Fruit fly (Drosophila melanogaster) whole organism, embryonic: Measurements from ENCODE around the gene Irbp18.

Experiments used
- Bgb ChIP-seq: fragments of 200-800 bp; sonication (Bioruptor generic); IDR thresholded peaks from 2 replicates; pipeline ENCODE4 v1.3.6; 2022; ENCODE audit warnings: missing biosample characterization, missing genetic modification characterization; ENCODE audit not compliant: partially characterized antibody
- C15 ChIP-seq: fragments of 200-800 bp; sonication (Bioruptor generic); IDR thresholded peaks from 3 replicates; pipeline ENCODE4 v1.3.6; 2022; ENCODE audit warnings: missing biosample characterization, missing genetic modification characterization
- CG10267 ChIP-seq: fragments of 200-800 bp; sonication (Bioruptor generic); optimal IDR thresholded peaks from 2 replicates; lab custom pipeline; 2018; ENCODE audit warnings: missing biosample characterization, mild to moderate bottlenecking, missing genetic modification characterization, moderate library complexity
- CG10321 ChIP-seq: fragments of 200-800 bp; sonication (Bioruptor generic); IDR thresholded peaks from 2 replicates; pipeline ENCODE4 v1.3.6; 2022; ENCODE audit warnings: missing biosample characterization, missing genetic modification characterization
- CG10543 ChIP-seq: fragments of 200-800 bp; sonication (Bioruptor generic); optimal IDR thresholded peaks from 3 replicates; lab custom pipeline; 2017; ENCODE audit warnings: missing biosample characterization, mild to moderate bottlenecking, missing genetic modification characterization, moderate library complexity
- CG11696 ChIP-seq: fragments of 200-800 bp; sonication (Bioruptor generic); IDR thresholded peaks from 2 replicates; pipeline ENCODE4 v1.3.6; 2022; ENCODE audit warnings: missing biosample characterization, missing genetic modification characterization
- CG12659 ChIP-seq: fragments of 200-800 bp; sonication (Bioruptor generic); optimal IDR thresholded peaks from 3 replicates; lab custom pipeline; 2017; ENCODE audit warnings: mild to moderate bottlenecking, missing biosample characterization, missing genetic modification reagents, missing genetic modification characterization
- CG13894 ChIP-seq: fragments of 200-800 bp; sonication (Bioruptor generic); optimal IDR thresholded peaks from 3 replicates; lab custom pipeline; 2018; ENCODE audit warnings: missing biosample characterization, mild to moderate bottlenecking, missing genetic modification characterization, moderate library complexity
- CG16779 ChIP-seq: fragments of 200-800 bp; sonication (Bioruptor generic); IDR thresholded peaks from 2 replicates; pipeline ENCODE4 v1.3.6; 2022; ENCODE audit warnings: missing biosample characterization, missing genetic modification characterization
- CG17186 ChIP-seq: fragments of 200-800 bp; sonication (Bioruptor generic); optimal IDR thresholded peaks from 3 replicates; lab custom pipeline; 2017; ENCODE audit warnings: missing biosample characterization, missing genetic modification reagents, missing genetic modification characterization
- CG2199 ChIP-seq: fragments of 200-800 bp; sonication (Bioruptor generic); IDR thresholded peaks from 3 replicates; pipeline ENCODE4 v1.3.6; 2022; ENCODE audit warnings: missing biosample characterization, missing genetic modification characterization
- CG31224 ChIP-seq: fragments of 200-800 bp; sonication (Bioruptor generic); IDR thresholded peaks from 2 replicates; pipeline ENCODE4 v1.3.6; 2022; ENCODE audit warnings: missing biosample characterization, missing genetic modification characterization
- CG42726 ChIP-seq: fragments of 200-800 bp; sonication (Bioruptor generic); IDR thresholded peaks from 2 replicates; pipeline ENCODE4 v1.3.6; 2022; ENCODE audit warnings: missing biosample characterization, missing genetic modification characterization; ENCODE audit not compliant: partially characterized antibody
- CG4282 ChIP-seq: fragments of 200-800 bp; sonication (Bioruptor generic); optimal IDR thresholded peaks from 2 replicates; lab custom pipeline; 2016; ENCODE audit warnings: missing biosample characterization, missing genetic modification characterization
- CG43689 ChIP-seq: fragments of 200-800 bp; sonication (Bioruptor generic); IDR thresholded peaks from 2 replicates; pipeline ENCODE4 v1.3.6; 2022; ENCODE audit warnings: missing biosample characterization, missing genetic modification characterization
- CG4617 ChIP-seq: fragments of 200-800 bp; sonication (Bioruptor generic); optimal IDR thresholded peaks from 3 replicates; lab custom pipeline; 2016; ENCODE audit warnings: missing biosample characterization, missing genetic modification characterization, borderline replicate concordance
- CG6175 ChIP-seq: fragments of 200-800 bp; sonication (Bioruptor generic); IDR thresholded peaks from 3 replicates; pipeline ENCODE4 v1.3.6; 2022; ENCODE audit warnings: missing biosample characterization, missing genetic modification characterization
- CG7839 ChIP-seq: fragments of 200-800 bp; sonication (Bioruptor generic); optimal IDR thresholded peaks from 3 replicates; lab custom pipeline; 2018; ENCODE audit warnings: missing biosample characterization, mild to moderate bottlenecking, missing genetic modification characterization, moderate library complexity
- CG8478 ChIP-seq: fragments of >200 bp; optimal IDR thresholded peaks from 2 replicates; lab custom pipeline; 2018
- CG9797 ChIP-seq: fragments of 200-800 bp; sonication (Bioruptor generic); optimal IDR thresholded peaks from 3 replicates; lab custom pipeline; 2018; ENCODE audit warnings: missing biosample characterization, mild to moderate bottlenecking, missing genetic modification characterization
- Deaf1 ChIP-seq: fragments of 200-800 bp; optimal IDR thresholded peaks from 3 replicates; lab custom pipeline; 2019; ENCODE audit warnings: missing biosample characterization, mild to moderate bottlenecking, missing genetic modification characterization, moderate library complexity
- Dek ChIP-seq: fragments of 200-800 bp; sonication (Bioruptor generic); optimal IDR thresholded peaks from 3 replicates; lab custom pipeline; 2019; ENCODE audit warnings: missing biosample characterization, mild to moderate bottlenecking, missing genetic modification characterization, moderate library complexity
- E2f2 ChIP-seq: fragments of 200-800 bp; sonication (Bioruptor generic); IDR thresholded peaks from 2 replicates; pipeline ENCODE4 v1.3.6; 2022; ENCODE audit warnings: missing biosample characterization, missing genetic modification characterization
- MESR4 ChIP-seq: fragments of 200-800 bp; sonication (Bioruptor generic); optimal IDR thresholded peaks from 2 replicates; lab custom pipeline; 2018; ENCODE audit warnings: missing biosample characterization, mild to moderate bottlenecking, missing genetic modification characterization, moderate library complexity
- Med ChIP-seq: fragments of 200-800 bp; sonication (Bioruptor generic); peaks from one replicate; lab custom pipeline; 2016; ENCODE audit warnings: missing biosample characterization, missing genetic modification characterization, mild to moderate bottlenecking, inconsistent platforms, moderate library complexity
- Meics ChIP-seq: fragments of 200-800 bp; sonication (Bioruptor generic); optimal IDR thresholded peaks from 2 replicates; lab custom pipeline; 2017; ENCODE audit warnings: missing biosample characterization, mild to moderate bottlenecking, missing genetic modification characterization
- Myb ChIP-seq: fragments of 200-800 bp; sonication (Bioruptor generic); optimal IDR thresholded peaks from 2 replicates; lab custom pipeline; 2016; ENCODE audit warnings: missing biosample characterization, missing genetic modification characterization
- NFAT ChIP-seq: fragments of 200-800 bp; sonication (Bioruptor generic); IDR thresholded peaks from 2 replicates; pipeline ENCODE4 v1.3.6; 2022; ENCODE audit warnings: missing biosample characterization, missing genetic modification characterization
- Oli ChIP-seq: fragments of 200-800 bp; sonication (Bioruptor generic); optimal IDR thresholded peaks from 2 replicates; lab custom pipeline; 2018; ENCODE audit warnings: missing biosample characterization, mild to moderate bottlenecking, missing genetic modification characterization, moderate library complexity
- Opbp ChIP-seq: fragments of 200-800 bp; sonication (Bioruptor generic); IDR thresholded peaks from 3 replicates; pipeline ENCODE4 v1.3.6; 2022; ENCODE audit warnings: missing biosample characterization, missing genetic modification characterization; ENCODE audit not compliant: partially characterized antibody
- Pdp1 ChIP-seq, 2 experiments: fragments of 200-800 bp; sonication (Bioruptor generic); optimal IDR thresholded peaks; 3 replicates each; lab custom pipeline; 2016; ENCODE audit warnings: missing biosample characterization in 2 of 2, missing genetic modification characterization in 2 of 2, mild to moderate bottlenecking in 1 of 2, moderate library complexity in 1 of 2
- Sin3A ChIP-seq: fragments of >200 bp; optimal IDR thresholded peaks from 2 replicates; lab custom pipeline; 2018
- aop ChIP-seq: fragments of 200-800 bp; sonication (Bioruptor generic); IDR thresholded peaks from 2 replicates; pipeline ENCODE4 v1.3.6; 2022; ENCODE audit warnings: missing biosample characterization, missing genetic modification characterization
- bigmax ChIP-seq: fragments of 200-800 bp; sonication (Bioruptor generic); optimal IDR thresholded peaks from 2 replicates; lab custom pipeline; 2018; ENCODE audit warnings: missing biosample characterization, mild to moderate bottlenecking, missing genetic modification characterization
- crol ChIP-seq: fragments of 200-800 bp; sonication (Bioruptor generic); IDR thresholded peaks from 2 replicates; pipeline ENCODE4 v1.3.6; 2022; ENCODE audit warnings: missing biosample characterization, missing genetic modification characterization
- dmrt11E ChIP-seq: fragments of 200-800 bp; sonication (Bioruptor generic); optimal IDR thresholded peaks from 3 replicates; lab custom pipeline; 2018; ENCODE audit warnings: missing biosample characterization, mild to moderate bottlenecking, missing genetic modification characterization, moderate library complexity
- dysf ChIP-seq: fragments of 200-800 bp; sonication (Bioruptor generic); IDR thresholded peaks from 3 replicates; pipeline ENCODE4 v1.3.6; 2022; ENCODE audit warnings: missing biosample characterization, missing genetic modification characterization
- ftz-f1 ChIP-seq: fragments of 200-800 bp; sonication (Bioruptor generic); optimal IDR thresholded peaks from 2 replicates; lab custom pipeline; 2016; ENCODE audit warnings: missing biosample characterization, missing genetic modification characterization
- gfzf ChIP-seq: fragments of 200-800 bp; sonication (Bioruptor generic); optimal IDR thresholded peaks from 2 replicates; lab custom pipeline; 2016; ENCODE audit warnings: missing biosample characterization, mild to moderate bottlenecking, missing genetic modification characterization, moderate library complexity
- lov ChIP-seq, 2 experiments: fragments of 200-800 bp in 1 of 2; fragments of >200 bp in 1 of 2; sonication (Bioruptor generic) in 1 of 2; IDR thresholded peaks in 1 of 2; optimal IDR thresholded peaks in 1 of 2; 2 replicates in 1 of 2; 3 replicates in 1 of 2; pipeline versions ENCODE4 v1.3.6 to Lab custom; 2017 to 2022; ENCODE audit warnings: missing biosample characterization in 1 of 2, missing genetic modification characterization in 1 of 2
- luna ChIP-seq: fragments of 200-800 bp; sonication (Bioruptor generic); optimal IDR thresholded peaks from 2 replicates; lab custom pipeline; 2016; ENCODE audit warnings: missing biosample characterization, missing genetic modification characterization
- nmo ChIP-seq: fragments of 200-800 bp; sonication (Bioruptor generic); optimal IDR thresholded peaks from 2 replicates; lab custom pipeline; 2018; ENCODE audit warnings: missing biosample characterization, mild to moderate bottlenecking, missing genetic modification characterization, moderate library complexity
- pb ChIP-seq: fragments of 200-800 bp; sonication (Bioruptor generic); optimal IDR thresholded peaks from 3 replicates; lab custom pipeline; 2016; ENCODE audit warnings: missing biosample characterization, missing genetic modification characterization
- phol ChIP-seq: fragments of 200-800 bp; sonication (Bioruptor generic); optimal IDR thresholded peaks from 3 replicates; lab custom pipeline; 2018; ENCODE audit warnings: missing biosample characterization, mild to moderate bottlenecking, missing genetic modification characterization, moderate library complexity
- pzg ChIP-seq: fragments of 200-800 bp; sonication (Bioruptor generic); optimal IDR thresholded peaks from 3 replicates; lab custom pipeline; 2018; ENCODE audit warnings: missing biosample characterization, mild to moderate bottlenecking, missing genetic modification characterization, moderate library complexity
- row ChIP-seq: fragments of 200-800 bp; sonication (Bioruptor generic); IDR thresholded peaks from 3 replicates; pipeline ENCODE4 v1.3.6; 2022; ENCODE audit warnings: missing biosample characterization, missing genetic modification characterization
- salm ChIP-seq: fragments of 200-800 bp; sonication (Bioruptor generic); optimal IDR thresholded peaks from 2 replicates; lab custom pipeline; 2018; ENCODE audit warnings: missing biosample characterization, mild to moderate bottlenecking, missing genetic modification characterization
- sna ChIP-seq: fragments of 200-800 bp; sonication (Bioruptor generic); IDR thresholded peaks from 2 replicates; pipeline ENCODE4 v1.3.6; 2022; ENCODE audit warnings: missing biosample characterization, missing genetic modification characterization; ENCODE audit not compliant: partially characterized antibody
- stwl ChIP-seq: fragments of 200-800 bp; sonication (Bioruptor generic); optimal IDR thresholded peaks from 3 replicates; lab custom pipeline; 2018; ENCODE audit warnings: missing biosample characterization, mild to moderate bottlenecking, missing genetic modification characterization, moderate library complexity

Irbp18 gene

DNA sequence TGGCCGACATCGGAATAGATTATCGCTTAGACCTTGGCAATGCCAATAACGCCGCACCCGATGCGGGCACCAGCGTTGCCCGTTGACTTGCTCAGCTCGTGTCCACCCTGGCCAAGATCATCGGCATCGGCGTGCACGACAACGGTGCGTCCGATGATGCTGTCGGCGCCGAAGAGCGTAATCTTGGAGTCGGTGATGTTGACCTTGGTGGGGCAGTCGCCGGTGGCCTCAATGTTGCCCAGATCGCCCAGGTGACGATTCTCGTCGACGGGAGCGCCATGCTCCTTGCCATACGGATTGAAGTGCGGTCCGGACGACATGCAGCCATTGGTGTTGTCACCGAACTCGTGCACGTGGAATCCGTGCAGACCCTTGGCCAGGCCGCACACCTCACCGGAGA is 14.4 kb upstream of the Irbp18 start:
- TF ChIP-seq Bgb (GFP tag; lab: Robert Waterston, UW) (0 out of 2 replicates have a peak, but pooled peaks have one; percentile 18), aop (GFP tag; lab: Robert Waterston, UW) (0 out of 2 replicates have a peak, but pooled peaks have one; percentile 25), CG6175 (GFP tag; lab: Robert Waterston, UW) (0 out of 3 replicates have a peak, but pooled peaks have one; percentile 28), Deaf1 (tag; lab: Kevin White, UChicago) (peak; percentile 8), lov (optimal IDR thresholded peaks at IDR 0.05; lab: Kevin White, UChicago) (no peak), lov (GFP tag; IDR thresholded peaks at IDR 0.05; lab: Robert Waterston, UW) (0 out of 3 replicates have a peak, but pooled peaks have one; percentile 27), salm (tag; lab: Kevin White, UChicago) (no peak), CG31224 (no peak), CG42726 (0 out of 2 replicates have a peak, but pooled peaks have one; percentile 10), CG4282 (GFP tag; lab: Kevin White, UChicago) (no peak), ftz-f1 (GFP tag; lab: Kevin White, UChicago) (peak; percentile 57), CG11696 (0 out of 2 replicates have a peak, but pooled peaks have one; percentile 16), Med (GFP tag; lab: Kevin White, UChicago) (peak; percentile 59), row (GFP tag; lab: Robert Waterston, UW) (no peak), CG17186 (no peak), crol (GFP tag; lab: Robert Waterston, UW) (peak; percentile 38; the same call in 1 of the 2 replicates), CG8478 (lab: Kevin White, UChicago) (peak; percentile 55), Opbp (GFP tag; lab: Robert Waterston, UW) (0 out of 3 replicates have a peak, but pooled peaks have one; percentile 15), Meics (GFP tag; lab: Kevin White, UChicago) (no peak), CG10321 (GFP tag; lab: Robert Waterston, UW) (0 out of 2 replicates have a peak, but pooled peaks have one; percentile 43), dysf (GFP tag; lab: Robert Waterston, UW) (0 out of 3 replicates have a peak, but pooled peaks have one; percentile 28), CG2199 (GFP tag; lab: Robert Waterston, UW) (0 out of 3 replicates have a peak, but pooled peaks have one; percentile 24), CG16779 (GFP tag; lab: Robert Waterston, UW) (0 out of 2 replicates have a peak, but pooled peaks have one; percentile 52), C15 (GFP tag; lab: Robert Waterston, UW) (no peak)

DNA sequence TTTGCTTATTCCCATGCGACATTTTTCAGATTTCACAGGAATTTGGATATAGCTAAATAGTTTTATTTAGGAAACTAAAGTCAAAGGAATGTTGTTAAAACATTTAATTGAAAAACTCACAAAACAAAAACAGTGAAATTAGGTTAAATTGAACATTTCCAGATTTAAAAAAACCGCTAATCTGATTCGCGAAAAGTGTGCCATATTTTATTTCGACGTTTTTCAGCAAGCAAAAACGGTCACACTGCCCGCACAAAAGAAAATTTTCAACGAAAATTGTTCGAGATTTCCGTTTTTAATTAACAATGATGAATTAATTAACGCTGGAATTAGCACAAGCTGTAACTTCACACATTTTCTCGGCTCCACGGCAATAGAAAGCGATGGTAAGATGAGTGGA is 11.5 kb upstream of the Irbp18 start, which contains the start of the genes CG34012 and emei:
Gene CG34012, minus strand, starts transcription at position 52 of the 400 bp plus-strand sequence.
Gene emei, plus strand, starts transcription at position 237 of the 400 bp plus-strand sequence.
- TF ChIP-seq Myb (GFP tag; lab: Kevin White, UChicago), result peak; percentile 32
- no peak for TF ChIP-seq Oli (tag; lab: Kevin White, UChicago)
- TF ChIP-seq luna (GFP tag; lab: Kevin White, UChicago), result no peak
- TF ChIP-seq NFAT (GFP tag; lab: Robert Waterston, UW), result no peak
- peak in 1 of 2 experiments; percentile 6 for TF ChIP-seq Pdp1 (GFP tag; optimal IDR thresholded peaks at IDR 0.05; lab: Kevin White, UChicago)
- TF ChIP-seq Dek (tag; lab: Kevin White, UChicago), result no peak
- peak; percentile 82 for TF ChIP-seq bigmax (GFP tag; lab: Kevin White, UChicago)
- TF ChIP-seq CG7839 (tag; lab: Kevin White, UChicago), result no peak
- peak; percentile 43 for TF ChIP-seq pzg (GFP tag; lab: Kevin White, UChicago)
- TF ChIP-seq nmo (GFP tag; lab: Kevin White, UChicago), result no peak
- TF ChIP-seq CG4617 (GFP tag; lab: Kevin White, UChicago), result peak; percentile 6
- peak; percentile 47 for TF ChIP-seq CG9797 (GFP tag; lab: Kevin White, UChicago)
- no peak for TF ChIP-seq CG43689 (GFP tag; lab: Robert Waterston, UW)
- TF ChIP-seq MESR4 (GFP tag; lab: Kevin White, UChicago), result peak; percentile 55
- peak; percentile 10 for TF ChIP-seq CG10267 (tag; lab: Kevin White, UChicago)
- 0 out of 2 replicates have a peak, but pooled peaks have one; percentile 30 for TF ChIP-seq sna (GFP tag; lab: Robert Waterston, UW)
- TF ChIP-seq dmrt11E, result no peak
- TF ChIP-seq CG17186, result peak; percentile 18
- peak; percentile 88 for TF ChIP-seq E2f2 (GFP tag; lab: Robert Waterston, UW)
- TF ChIP-seq phol, result peak; percentile 54
- TF ChIP-seq pb (GFP tag; lab: Kevin White, UChicago), result no peak
- TF ChIP-seq Sin3A (lab: Kevin White, UChicago), result peak; percentile 21
- TF ChIP-seq CG10543 (GFP tag; lab: Kevin White, UChicago), result no peak
- peak; percentile 77 for TF ChIP-seq gfzf (GFP tag; lab: Kevin White, UChicago)
- TF ChIP-seq CG12659, result no peak
- TF ChIP-seq stwl, result peak; percentile 26
- TF ChIP-seq CG13894, result no peak
